Fruit fly (Drosophila melanogaster): Measurements from ENCODE around the gene CG18599.

Gene CG18599

dm6 chr3R:18244171-18245043 is 23.2 kb upstream of the CG18599 start (continued):
- TF ChIP-seq CG7963 (GFP tag; IDR thresholded peaks at IDR 0.05; ENCODE audit: partially characterized antibody) (no peak), pita (GFP tag; optimal IDR thresholded peaks at IDR 0.05) (no peak), CG12104 (GFP tag; optimal IDR thresholded peaks at IDR 0.05) (no peak), CG18011 (GFP tag; optimal IDR thresholded peaks at IDR 0.05) (no peak), Sox102F (GFP tag; optimal IDR thresholded peaks at IDR 0.05) (no peak), CG10565 (GFP tag; optimal IDR thresholded peaks at IDR 0.05) (no peak), CG43689 (GFP tag; IDR thresholded peaks at IDR 0.05) (no peak), Lim3 (GFP tag; IDR thresholded peaks at IDR 0.05) (no peak), HLH54F (GFP tag; optimal IDR thresholded peaks at IDR 0.05) (no peak), ERR (GFP tag; optimal IDR thresholded peaks at IDR 0.05) (peak; percentile 69), Dip2 (GFP tag; IDR thresholded peaks at IDR 0.05) (no peak), gsb (GFP tag; IDR thresholded peaks at IDR 0.05) (no peak), CG6813 (GFP tag; optimal IDR thresholded peaks at IDR 0.05) (no peak), CG9215 (GFP tag; IDR thresholded peaks at IDR 0.05) (no peak), CG17612 (GFP tag; IDR thresholded peaks at IDR 0.05) (no peak), Atf6 (GFP tag; IDR thresholded peaks at IDR 0.05) (no peak), pum (GFP tag; optimal IDR thresholded peaks at IDR 0.05) (no peak), ci (GFP tag; IDR thresholded peaks at IDR 0.05) (no peak), CG11247 (GFP tag; IDR thresholded peaks at IDR 0.05) (no peak), CG14014 (GFP tag; IDR thresholded peaks at IDR 0.05) (no peak), CG6765 (GFP tag; optimal IDR thresholded peaks at IDR 0.05) (no peak), fd96Cb (tag; optimal IDR thresholded peaks at IDR 0.05) (no peak), Fer3 (tag; optimal IDR thresholded peaks at IDR 0.05) (no peak), Usf (GFP tag; optimal IDR thresholded peaks at IDR 0.05) (no peak), Lhr (GFP tag; optimal IDR thresholded peaks at IDR 0.05) (no peak), B-H1 (GFP tag; IDR thresholded peaks at IDR 0.05) (no peak), sens (GFP tag) (peak; percentile 72), unpg (GFP tag; optimal IDR thresholded peaks at IDR 0.05) (no peak), klu (GFP tag; IDR thresholded peaks at IDR 0.05) (no peak), ab (GFP tag; optimal IDR thresholded peaks at IDR 0.05) (no peak), CG4424 (GFP tag; optimal IDR thresholded peaks at IDR 0.05) (no peak), CG15479 (GFP tag; optimal IDR thresholded peaks at IDR 0.05) (no peak), CG1832 (GFP tag; optimal IDR thresholded peaks at IDR 0.05) (peak; percentile 63), croc (GFP tag; conservative IDR thresholded peaks at IDR 0.05) (no peak), sima (GFP tag; optimal IDR thresholded peaks at IDR 0.05) (no peak), CG13296 (GFP tag; optimal IDR thresholded peaks at IDR 0.05) (no peak), CG6854 (GFP tag; optimal IDR thresholded peaks at IDR 0.05) (no peak), NFAT (GFP tag; IDR thresholded peaks at IDR 0.05) (peak; percentile 54; the same call in 1 of the 2 replicates), CG4820 (GFP tag; optimal IDR thresholded peaks at IDR 0.05) (no peak), dati (GFP tag; IDR thresholded peaks at IDR 0.05) (no peak), Abd-B (GFP tag; optimal IDR thresholded peaks at IDR 0.05) (no peak), CG8765 (GFP tag; IDR thresholded peaks at IDR 0.05) (0 out of 2 replicates have a peak, but pooled peaks have one; percentile 38), gt (GFP tag; IDR thresholded peaks at IDR 0.05) (no peak), CG4617 (GFP tag; optimal IDR thresholded peaks at IDR 0.05; ENCODE audit: borderline replicate concordance) (no peak), CG42726 (GFP tag; IDR thresholded peaks at IDR 0.05; ENCODE audit: partially characterized antibody) (peak; percentile 53; the same call in 1 of the 2 replicates), CG7271 (tag; optimal IDR thresholded peaks at IDR 0.05) (no peak), NK7.1 (GFP tag; optimal IDR thresholded peaks at IDR 0.05) (no peak), inv (GFP tag; IDR thresholded peaks at IDR 0.05; ENCODE audit: partially characterized antibody) (no peak), CG17568 (GFP tag; optimal IDR thresholded peaks at IDR 0.05) (no peak), vnd (GFP tag; IDR thresholded peaks at IDR 0.05; ENCODE audit: partially characterized antibody) (no peak)

Measured in whole organism, embryonic.